Worm (Caenorhabditis elegans): ENCODE data around the gene nstp-3.

DNA sequence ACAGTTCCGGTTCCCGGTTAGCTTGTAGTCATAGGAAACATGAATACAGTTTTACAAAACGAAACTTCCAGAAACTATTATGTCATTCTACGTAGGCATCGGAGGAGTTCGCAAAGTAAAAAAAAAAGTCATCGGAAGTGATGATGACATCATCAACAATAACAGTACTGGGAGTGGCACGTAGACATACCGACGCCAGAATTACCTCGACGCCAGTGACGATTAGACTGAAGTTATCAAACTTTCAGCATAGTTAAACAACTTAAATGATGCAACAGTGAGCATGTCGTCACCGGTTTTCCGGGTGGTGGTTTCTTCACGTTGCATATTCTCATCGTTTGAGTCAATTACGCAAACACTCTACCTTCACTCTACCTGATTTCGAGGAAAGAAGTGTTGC, 22.4 kb upstream of the nstp-3 start:
- TF ChIP-seq flt-1 (GFP tag; IDR thresholded peaks at IDR 0.05), result no peak
- TF ChIP-seq med-1 (GFP tag; optimal IDR thresholded peaks at IDR 0.05; ENCODE audit: insufficient read depth), result no peak

Measured in whole organism, midembryonic.